Fruit fly (Drosophila melanogaster) whole organism, wandering third instar larva: Measurements from ENCODE around the gene CG4022.
A peak's percentile ranks its signal among the peaks of the same experiment; 100 is the strongest.

Source experiments
- Abd-B ChIP-seq: fragments of >200 bp; optimal IDR thresholded peaks from 2 replicates; lab custom pipeline; 2017; ENCODE audit warnings: missing biosample characterization, missing genetic modification characterization
- CG32264 ChIP-seq: fragments of 200-800 bp; sonication (Bioruptor generic); optimal IDR thresholded peaks from 2 replicates; lab custom pipeline; 2016; ENCODE audit warnings: missing biosample characterization, missing genetic modification characterization
- CG9705 ChIP-seq: fragments of 200-800 bp; sonication (Bioruptor generic); optimal IDR thresholded peaks from 2 replicates; lab custom pipeline; 2018; ENCODE audit warnings: missing biosample characterization, mild to moderate bottlenecking, missing genetic modification characterization
- CrebA ChIP-seq: fragments of 200-800 bp; sonication (Bioruptor generic); optimal IDR thresholded peaks from 2 replicates; lab custom pipeline; 2016; ENCODE audit warnings: missing biosample characterization, mild to moderate bottlenecking, missing genetic modification characterization, borderline replicate concordance
- Dif ChIP-seq: fragments of 200-275, 200-300 bp; sonication (Bioruptor generic); optimal IDR thresholded peaks from 2 replicates; lab custom pipeline; 2018; ENCODE audit warnings: missing biosample characterization, missing genetic modification characterization; ENCODE audit not compliant: partially characterized antibody
- GATAd ChIP-seq: sonication (Bioruptor generic); optimal IDR thresholded peaks from 2 replicates; lab custom pipeline; 2016; ENCODE audit warnings: missing biosample characterization, missing genetic modification characterization
- HLH106 ChIP-seq: fragments of 200-800 bp; optimal IDR thresholded peaks from 3 replicates; lab custom pipeline; 2019; ENCODE audit warnings: missing biosample characterization, mild to moderate bottlenecking, missing genetic modification characterization, moderate library complexity
- Hnf4 ChIP-seq: fragments of 200-800 bp; sonication (Bioruptor generic); optimal IDR thresholded peaks from 2 replicates; lab custom pipeline; 2016; ENCODE audit warnings: missing biosample characterization, mild to moderate bottlenecking, missing genetic modification characterization
- Hr78 ChIP-seq: fragments of >200 bp; optimal IDR thresholded peaks from 2 replicates; lab custom pipeline; 2017; ENCODE audit warnings: missing biosample characterization, missing genetic modification characterization
- Hr83 ChIP-seq: fragments of 200-300 bp; sonication (Bioruptor generic); optimal IDR thresholded peaks from 2 replicates; lab custom pipeline; 2016; ENCODE audit warnings: missing biosample characterization, mild to moderate bottlenecking, missing genetic modification characterization, moderate library complexity; ENCODE audit not compliant: poor library complexity, severe bottlenecking
- Jra ChIP-seq: sonication (Bioruptor generic); optimal IDR thresholded peaks from 2 replicates; lab custom pipeline; 2016; ENCODE audit warnings: missing biosample characterization, missing genetic modification characterization
- Mio ChIP-seq: sonication (Bioruptor generic); optimal IDR thresholded peaks from 2 replicates; lab custom pipeline; 2016; ENCODE audit warnings: missing biosample characterization, missing genetic modification characterization
- Myc ChIP-seq: fragments of >200 bp; optimal IDR thresholded peaks from 2 replicates; lab custom pipeline; 2017
- N ChIP-seq: fragments of >200 bp; optimal IDR thresholded peaks from 2 replicates; lab custom pipeline; 2018; ENCODE audit warnings: missing biosample characterization, missing external identifiers, missing genetic modification characterization
- OdsH ChIP-seq: fragments of 200-800 bp; sonication (Bioruptor generic); optimal IDR thresholded peaks from 2 replicates; lab custom pipeline; 2016; ENCODE audit warnings: missing biosample characterization, mild to moderate bottlenecking, missing genetic modification characterization
- Rel ChIP-seq, 2 experiments: fragments of 200-800 bp; sonication (Bioruptor generic) in 1 of 2; optimal IDR thresholded peaks; 2 replicates in 1 of 2; 3 replicates in 1 of 2; lab custom pipeline; 2016 to 2019; ENCODE audit warnings: mild to moderate bottlenecking in 2 of 2, missing biosample characterization in 2 of 2, missing genetic modification characterization in 2 of 2, moderate library complexity in 1 of 2
- Sp1 ChIP-seq: fragments of 200-800 bp; sonication (Bioruptor generic); optimal IDR thresholded peaks from 3 replicates; lab custom pipeline; 2019; ENCODE audit warnings: missing biosample characterization, mild to moderate bottlenecking, missing genetic modification characterization, moderate library complexity
- Vsx2 ChIP-seq: fragments of 200-300, 225-300 bp; sonication (Bioruptor generic); optimal IDR thresholded peaks from 2 replicates; lab custom pipeline; 2018; ENCODE audit warnings: missing biosample characterization, missing genetic modification characterization; ENCODE audit not compliant: partially characterized antibody
- br ChIP-seq: fragments of 200-800 bp; sonication (Bioruptor generic); optimal IDR thresholded peaks from 2 replicates; lab custom pipeline; 2016; ENCODE audit warnings: missing biosample characterization, missing genetic modification characterization
- brk ChIP-seq: fragments of 200-800 bp; sonication (Bioruptor generic); optimal IDR thresholded peaks from 2 replicates; lab custom pipeline; 2016; ENCODE audit warnings: missing biosample characterization, mild to moderate bottlenecking, missing genetic modification characterization
- dmrt93B ChIP-seq: fragments of 200-800 bp; sonication (Bioruptor generic); optimal IDR thresholded peaks from 2 replicates; lab custom pipeline; 2018; ENCODE audit warnings: missing biosample characterization, mild to moderate bottlenecking, missing genetic modification characterization
- dsf ChIP-seq: sonication (Bioruptor generic); optimal IDR thresholded peaks from 2 replicates; lab custom pipeline; 2016; ENCODE audit warnings: missing biosample characterization, missing genetic modification characterization, borderline replicate concordance
- ey ChIP-seq: fragments of 200-800 bp; sonication (Bioruptor generic); optimal IDR thresholded peaks from 2 replicates; lab custom pipeline; 2016; ENCODE audit warnings: missing biosample characterization, missing genetic modification characterization
- h ChIP-seq: fragments of 200-800 bp; sonication (Bioruptor generic); optimal IDR thresholded peaks from 3 replicates; lab custom pipeline; 2016; ENCODE audit warnings: missing biosample characterization, mild to moderate bottlenecking, missing genetic modification characterization
- lola ChIP-seq: fragments of >200 bp; optimal IDR thresholded peaks from 2 replicates; lab custom pipeline; 2017; ENCODE audit warnings: missing biosample characterization, missing genetic modification characterization
- pan ChIP-seq: fragments of >200 bp; optimal IDR thresholded peaks from 2 replicates; lab custom pipeline; 2017
- psq ChIP-seq: fragments of 200-800 bp; sonication (Bioruptor generic); optimal IDR thresholded peaks from 3 replicates; lab custom pipeline; 2017; ENCODE audit warnings: missing biosample characterization, mild to moderate bottlenecking, missing genetic modification characterization, moderate library complexity
- rgr ChIP-seq: fragments of 200-800 bp; sonication (Bioruptor generic); optimal IDR thresholded peaks from 3 replicates; lab custom pipeline; 2016; ENCODE audit warnings: missing biosample characterization, mild to moderate bottlenecking, missing genetic modification characterization
- sage ChIP-seq: fragments of 200-800 bp; sonication (Bioruptor generic); optimal IDR thresholded peaks from 2 replicates; lab custom pipeline; 2016; ENCODE audit warnings: missing biosample characterization, mild to moderate bottlenecking, missing genetic modification characterization
- sv ChIP-seq: fragments of 200-800 bp; sonication (Bioruptor generic); optimal IDR thresholded peaks from 3 replicates; lab custom pipeline; 2016; ENCODE audit warnings: missing biosample characterization, missing genetic modification characterization
- tai ChIP-seq: sonication (Bioruptor generic); optimal IDR thresholded peaks from 2 replicates; lab custom pipeline; 2016; ENCODE audit warnings: missing biosample characterization, missing genetic modification characterization
- usp ChIP-seq: fragments of >200 bp; optimal IDR thresholded peaks from 2 replicates; lab custom pipeline; 2017; ENCODE audit warnings: missing biosample characterization, missing genetic modification characterization

Gene CG4022

dm6 chr3L:9420054-9420818, 9.6 kb upstream of the CG4022 start (continued):
- peak; percentile 71 for TF ChIP-seq sage
- no peak for TF ChIP-seq Abd-B (GFP tag; lab: Kevin White, UChicago)
- TF ChIP-seq CrebA, result no peak
- peak; percentile 90 for TF ChIP-seq h (GFP tag; lab: Kevin White, UChicago)
- peak; percentile 12 for TF ChIP-seq GATAd
- peak; percentile 90 for TF ChIP-seq Sp1
- peak; percentile 93 for TF ChIP-seq ey (GFP tag; lab: Kevin White, UChicago)
- TF ChIP-seq usp (GFP tag; lab: Kevin White, UChicago), result no peak
- peak; percentile 27 for TF ChIP-seq Mio (GFP tag; lab: Kevin White, UChicago)
- TF ChIP-seq OdsH, result peak; percentile 90

dm6 chr3L:9419328-9419727, 8.7 kb upstream of the CG4022 start:
- peak; percentile 37 for TF ChIP-seq h (GFP tag; lab: Kevin White, UChicago)
- no peak for TF ChIP-seq Mio (GFP tag; lab: Kevin White, UChicago)

- TF ChIP-seq Hnf4, result no peak
- no peak for TF ChIP-seq dsf (GFP tag; lab: Kevin White, UChicago)
- no peak for TF ChIP-seq rgr (GFP tag; lab: Kevin White, UChicago)
- TF ChIP-seq CrebA, result no peak
- TF ChIP-seq usp (GFP tag; lab: Kevin White, UChicago), result no peak
- TF ChIP-seq Jra, result no peak
- TF ChIP-seq CG9705 (GFP tag; lab: Kevin White, UChicago), result no peak
- TF ChIP-seq GATAd, result no peak
- TF ChIP-seq br (GFP tag; lab: Kevin White, UChicago), result no peak
- no peak for TF ChIP-seq OdsH
- TF ChIP-seq lola (GFP tag; lab: Kevin White, UChicago), result no peak
- no peak for TF ChIP-seq h (GFP tag; lab: Kevin White, UChicago)
- no peak for TF ChIP-seq Sp1
Measured at dm6 chr3L:9417288-9417687, 6.7 kb upstream of the CG4022 start, which contains the start of gene CG3982. TSS of gene CG3982 (minus strand) at chr3L:9417388.

- TF ChIP-seq Mio (GFP tag; lab: Kevin White, UChicago) (no peak), GATAd (no peak), psq (GFP tag; lab: Kevin White, UChicago) (peak; percentile 15), N (no peak), Dif (no peak), HLH106 (no peak), lola (GFP tag; lab: Kevin White, UChicago) (no peak)
- TF ChIP-seq, all 38 proteins: peak for 1
Measured at dm6 chr3L:9410030-9410589, 522 bp downstream of the CG4022 start.

DNA sequence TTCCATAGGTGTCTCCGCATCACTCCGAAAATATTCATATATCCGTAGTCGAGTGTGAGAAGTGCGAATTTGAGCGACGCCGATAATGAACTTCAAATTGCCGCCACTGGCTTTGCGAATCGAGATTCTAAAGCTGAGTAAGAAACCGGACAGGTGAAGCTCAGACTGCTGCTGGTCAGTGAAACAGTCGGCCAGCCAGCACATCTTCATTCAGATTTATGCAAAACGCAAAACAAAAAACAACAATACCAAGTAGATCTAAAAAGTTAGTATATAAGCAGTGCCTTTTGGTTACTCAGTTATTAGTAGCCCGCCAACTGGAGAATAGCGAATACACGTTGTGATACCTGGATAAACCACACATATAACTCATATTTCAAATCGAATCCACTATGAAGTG, 6.1 kb downstream of the CG4022 start, which contains the start of gene Cpr67B:
Cpr67B (plus strand) TSS at position 301 of the 400 bp plus-strand sequence.
- TF ChIP-seq usp (GFP tag; lab: Kevin White, UChicago), result no peak
- no peak for TF ChIP-seq GATAd
- TF ChIP-seq Jra, result no peak
- TF ChIP-seq Vsx2 (GFP tag; lab: Kevin White, UChicago), result no peak
- no peak for TF ChIP-seq sv (GFP tag; lab: Kevin White, UChicago)
- TF ChIP-seq Abd-B (GFP tag; lab: Kevin White, UChicago), result no peak
- no peak for TF ChIP-seq Myc (lab: Kevin White, UChicago)
- TF ChIP-seq CG9705 (GFP tag; lab: Kevin White, UChicago), result no peak
- no peak for TF ChIP-seq Hr83 (GFP tag; lab: Kevin White, UChicago)
- no peak for TF ChIP-seq N
- TF ChIP-seq sage, result no peak
- TF ChIP-seq CG32264 (GFP tag; lab: Kevin White, UChicago), result no peak
- TF ChIP-seq tai (GFP tag; lab: Kevin White, UChicago), result no peak
- TF ChIP-seq pan (lab: Kevin White, UChicago), result no peak
- no peak for TF ChIP-seq Rel (GFP tag; optimal IDR thresholded peaks at IDR 0.05; lab: Kevin White, UChicago)
- no peak for TF ChIP-seq Rel (tag; optimal IDR thresholded peaks at IDR 0.05; lab: Kevin White, UChicago)
- TF ChIP-seq dmrt93B (GFP tag; lab: Kevin White, UChicago), result no peak
- TF ChIP-seq Mio (GFP tag; lab: Kevin White, UChicago), result no peak
- no peak for TF ChIP-seq psq (GFP tag; lab: Kevin White, UChicago)
- no peak for TF ChIP-seq Hr78 (GFP tag; lab: Kevin White, UChicago)
- no peak for TF ChIP-seq brk (GFP tag; lab: Kevin White, UChicago)
